Fruit fly (Drosophila melanogaster) whole organism, prepupa: ENCODE data around the gene CG6834.
A peak's percentile ranks its signal among the peaks of the same experiment; 100 is the strongest.

ENCODE experiments used
- Blimp-1 ChIP-seq: fragments of 200-800 bp; sonication (Bioruptor generic); optimal IDR thresholded peaks from 3 replicates; lab custom pipeline; 2017; ENCODE audit warnings: missing biosample characterization, missing genetic modification characterization, mild to moderate bottlenecking, moderate library complexity, missing genetic modification reagents
- CG10631 ChIP-seq: fragments of 200-800 bp; sonication (Bioruptor generic); optimal IDR thresholded peaks from 2 replicates; lab custom pipeline; 2016; ENCODE audit warnings: missing biosample characterization, missing genetic modification characterization
- CG11294 ChIP-seq: fragments of 200-800 bp; sonication (Bioruptor generic); IDR thresholded peaks from 2 replicates; pipeline ENCODE4 v1.3.6; 2022; ENCODE audit warnings: missing biosample characterization, missing genetic modification characterization
- CG11762 ChIP-seq: fragments of 200-800 bp; sonication (Bioruptor generic); optimal IDR thresholded peaks from 3 replicates; lab custom pipeline; 2016; ENCODE audit warnings: missing biosample characterization, missing genetic modification characterization; ENCODE audit not compliant: insufficient read depth
- CG11902 ChIP-seq: fragments of 200-800 bp; sonication (Bioruptor generic); optimal IDR thresholded peaks from 3 replicates; lab custom pipeline; 2016; ENCODE audit warnings: missing biosample characterization, missing genetic modification characterization
- CG15336 ChIP-seq: fragments of 200-800 bp; sonication (Bioruptor generic); IDR thresholded peaks from 2 replicates; pipeline ENCODE4 v1.3.6; 2022; ENCODE audit warnings: missing biosample characterization, missing genetic modification characterization
- CG1621 ChIP-seq: fragments of 200-800 bp; sonication (Bioruptor generic); optimal IDR thresholded peaks from 3 replicates; lab custom pipeline; 2018; ENCODE audit warnings: missing biosample characterization, mild to moderate bottlenecking, missing genetic modification characterization
- CG16779 ChIP-seq: fragments of 200-800 bp; sonication (Bioruptor generic); optimal IDR thresholded peaks from 3 replicates; lab custom pipeline; 2017; ENCODE audit warnings: missing biosample characterization, mild to moderate bottlenecking, missing genetic modification characterization
- CG3032 ChIP-seq: fragments of 200-800 bp; optimal IDR thresholded peaks from 2 replicates; lab custom pipeline; 2019; ENCODE audit warnings: missing biosample characterization, mild to moderate bottlenecking, missing genetic modification characterization, moderate library complexity
- CG31627 ChIP-seq: fragments of 200-800 bp; sonication (Bioruptor generic); optimal IDR thresholded peaks from 3 replicates; lab custom pipeline; 2016; ENCODE audit warnings: missing biosample characterization, missing genetic modification characterization
- CG32006 ChIP-seq: fragments of 200-800 bp; sonication (Bioruptor generic); optimal IDR thresholded peaks from 3 replicates; lab custom pipeline; 2017; ENCODE audit warnings: missing biosample characterization, mild to moderate bottlenecking, missing genetic modification characterization
- CG34406 ChIP-seq: fragments of 200-800 bp; sonication (Bioruptor generic); optimal IDR thresholded peaks from 3 replicates; lab custom pipeline; 2016; ENCODE audit warnings: missing biosample characterization, missing genetic modification characterization
- CG3919 ChIP-seq: fragments of 200-800 bp; sonication (Bioruptor generic); optimal IDR thresholded peaks from 3 replicates; lab custom pipeline; 2016; ENCODE audit warnings: missing biosample characterization, missing genetic modification characterization
- CG6163 ChIP-seq: fragments of 200-800 bp; sonication (Bioruptor generic); IDR thresholded peaks from 3 replicates; pipeline ENCODE4 v1.3.6; 2022; ENCODE audit warnings: missing biosample characterization, missing genetic modification characterization
- CG6276 ChIP-seq: fragments of 200-800 bp; sonication (Bioruptor generic); optimal IDR thresholded peaks from 2 replicates; lab custom pipeline; 2017; ENCODE audit warnings: missing biosample characterization, mild to moderate bottlenecking, missing genetic modification characterization
- CG6808 ChIP-seq: fragments of 200-800 bp; sonication (Bioruptor generic); optimal IDR thresholded peaks from 3 replicates; lab custom pipeline; 2017; ENCODE audit warnings: missing biosample characterization, missing genetic modification characterization, mild to moderate bottlenecking, moderate library complexity, missing genetic modification reagents
- CG6854 ChIP-seq: fragments of 200-800 bp; sonication (Bioruptor generic); optimal IDR thresholded peaks from 2 replicates; lab custom pipeline; 2017; ENCODE audit warnings: missing biosample characterization, mild to moderate bottlenecking, missing genetic modification characterization
- CG7368 ChIP-seq: fragments of 200-800 bp; sonication (Bioruptor generic); optimal IDR thresholded peaks from 3 replicates; lab custom pipeline; 2016; ENCODE audit warnings: missing biosample characterization, missing genetic modification characterization
- CG8119 ChIP-seq: fragments of 200-800 bp; sonication (Bioruptor generic); IDR thresholded peaks from 3 replicates; pipeline ENCODE4 v1.3.6; 2022; ENCODE audit warnings: missing biosample characterization, missing genetic modification characterization
- CG8632 ChIP-seq: fragments of 200-800 bp; sonication (Bioruptor generic); optimal IDR thresholded peaks from 3 replicates; lab custom pipeline; 2016; ENCODE audit warnings: missing biosample characterization, missing genetic modification characterization
- CG9139 ChIP-seq: fragments of 200-800 bp; sonication (Bioruptor generic); optimal IDR thresholded peaks from 3 replicates; lab custom pipeline; 2017; ENCODE audit warnings: missing biosample characterization, mild to moderate bottlenecking, missing genetic modification characterization
- Eip75B ChIP-seq: fragments of 200-800 bp; sonication (Bioruptor generic); optimal IDR thresholded peaks from 3 replicates; lab custom pipeline; 2016; ENCODE audit warnings: missing biosample characterization, missing genetic modification characterization
- Eip78C ChIP-seq: fragments of 200-800 bp; sonication (Bioruptor generic); peaks from one replicate; lab custom pipeline; 2016; ENCODE audit warnings: missing biosample characterization, missing genetic modification characterization
- Ets21C ChIP-seq: fragments of 200-800 bp; sonication (Bioruptor generic); optimal IDR thresholded peaks from 3 replicates; lab custom pipeline; 2016; ENCODE audit warnings: missing biosample characterization, missing genetic modification characterization
- Ets96B ChIP-seq: fragments of 200-800 bp; optimal IDR thresholded peaks from 2 replicates; lab custom pipeline; 2019; ENCODE audit warnings: missing biosample characterization, mild to moderate bottlenecking, missing genetic modification characterization, moderate library complexity
- Gug ChIP-seq: fragments of 200-800 bp; sonication (Bioruptor generic); IDR thresholded peaks from 2 replicates; pipeline ENCODE4 v1.3.6; 2022; ENCODE audit warnings: missing biosample characterization, missing genetic modification characterization
- Hr38 ChIP-seq: sonication (Bioruptor generic); optimal IDR thresholded peaks from 2 replicates; lab custom pipeline; 2016; ENCODE audit warnings: missing biosample characterization, missing genetic modification characterization
- Hr4 ChIP-seq: fragments of 200-800 bp; sonication (Bioruptor generic); optimal IDR thresholded peaks from 3 replicates; lab custom pipeline; 2016; ENCODE audit warnings: missing biosample characterization, missing genetic modification characterization
- Met ChIP-seq: fragments of 200-800 bp; sonication (Bioruptor generic); optimal IDR thresholded peaks from 3 replicates; lab custom pipeline; 2016; ENCODE audit warnings: missing biosample characterization, missing genetic modification characterization
- OdsH ChIP-seq: fragments of 200-800 bp; sonication (Bioruptor generic); optimal IDR thresholded peaks from 3 replicates; lab custom pipeline; 2016; ENCODE audit warnings: missing biosample characterization, missing genetic modification characterization
- Smox ChIP-seq: fragments of 200-800 bp; sonication (Bioruptor generic); optimal IDR thresholded peaks from 3 replicates; lab custom pipeline; 2016; ENCODE audit warnings: missing biosample characterization, missing genetic modification characterization
- Sox102F ChIP-seq: fragments of 200-800 bp; sonication (Bioruptor generic); optimal IDR thresholded peaks from 2 replicates; lab custom pipeline; 2016; ENCODE audit warnings: missing biosample characterization, mild to moderate bottlenecking, missing genetic modification characterization
- Sox14 ChIP-seq: fragments of 200-800 bp; sonication (Bioruptor generic); optimal IDR thresholded peaks from 3 replicates; lab custom pipeline; 2016; ENCODE audit warnings: missing biosample characterization, missing genetic modification characterization
- Sox15 ChIP-seq: fragments of 200-800 bp; sonication (Bioruptor generic); optimal IDR thresholded peaks from 3 replicates; lab custom pipeline; 2016; ENCODE audit warnings: missing biosample characterization, missing genetic modification characterization
- achi ChIP-seq: fragments of 200-800 bp; sonication (Bioruptor generic); optimal IDR thresholded peaks from 3 replicates; lab custom pipeline; 2016; ENCODE audit warnings: missing biosample characterization, missing genetic modification characterization
- acj6 ChIP-seq: fragments of 200-800 bp; sonication (Bioruptor generic); optimal IDR thresholded peaks from 3 replicates; lab custom pipeline; 2016; ENCODE audit warnings: missing biosample characterization, missing genetic modification characterization
- cyc ChIP-seq: fragments of 200-800 bp; sonication (Bioruptor generic); optimal IDR thresholded peaks from 3 replicates; lab custom pipeline; 2016; ENCODE audit warnings: missing biosample characterization, missing genetic modification characterization
- dac ChIP-seq: fragments of 200-800 bp; sonication (Bioruptor generic); optimal IDR thresholded peaks from 2 replicates; lab custom pipeline; 2017; ENCODE audit warnings: missing biosample characterization, mild to moderate bottlenecking, missing genetic modification characterization
- dsx ChIP-seq: fragments of 200-800 bp; optimal IDR thresholded peaks from 3 replicates; lab custom pipeline; 2019; ENCODE audit warnings: missing biosample characterization, mild to moderate bottlenecking, missing genetic modification characterization, moderate library complexity; ENCODE audit not compliant: poor library complexity, severe bottlenecking
- eg ChIP-seq: fragments of 200-800 bp; sonication (Bioruptor generic); IDR thresholded peaks from 3 replicates; pipeline ENCODE4 v1.3.6; 2022; ENCODE audit warnings: missing biosample characterization, missing genetic modification characterization
- esn ChIP-seq: fragments of 200-800 bp; sonication (Bioruptor generic); optimal IDR thresholded peaks from 2 replicates; lab custom pipeline; 2016; ENCODE audit warnings: missing biosample characterization, mild to moderate bottlenecking, missing genetic modification characterization, moderate library complexity
- fd59A ChIP-seq: fragments of 200-800 bp; sonication (Bioruptor generic); optimal IDR thresholded peaks from 2 replicates; lab custom pipeline; 2017; ENCODE audit warnings: missing biosample characterization, mild to moderate bottlenecking, missing genetic modification characterization, missing genetic modification reagents
- fd85E ChIP-seq: fragments of 200-800 bp; sonication (Bioruptor generic); optimal IDR thresholded peaks from 3 replicates; lab custom pipeline; 2016; ENCODE audit warnings: missing biosample characterization, missing genetic modification characterization
- fkh ChIP-seq: fragments of 200-800 bp; sonication (Bioruptor generic); optimal IDR thresholded peaks from 3 replicates; lab custom pipeline; 2017; ENCODE audit warnings: missing biosample characterization, mild to moderate bottlenecking, missing genetic modification characterization, moderate library complexity
- lz ChIP-seq: fragments of 200-800 bp; sonication (Bioruptor generic); optimal IDR thresholded peaks from 3 replicates; lab custom pipeline; 2016; ENCODE audit warnings: missing biosample characterization, missing genetic modification characterization
- net ChIP-seq: fragments of 200-800 bp; sonication (Bioruptor generic); optimal IDR thresholded peaks from 3 replicates; lab custom pipeline; 2016; ENCODE audit warnings: missing biosample characterization, missing genetic modification characterization
- pdm3 ChIP-seq: fragments of 200-800 bp; sonication (Bioruptor generic); optimal IDR thresholded peaks from 3 replicates; lab custom pipeline; 2016; ENCODE audit warnings: missing biosample characterization, missing genetic modification characterization
- salr ChIP-seq, 2 experiments: fragments of 200-800 bp; sonication (Bioruptor generic); optimal IDR thresholded peaks; 3 replicates each; lab custom pipeline; 2016 to 2018; ENCODE audit warnings: missing biosample characterization in 2 of 2, missing genetic modification characterization in 2 of 2, mild to moderate bottlenecking in 1 of 2
- spab ChIP-seq: fragments of 200-800 bp; sonication (Bioruptor generic); optimal IDR thresholded peaks from 2 replicates; lab custom pipeline; 2017; ENCODE audit warnings: missing biosample characterization, mild to moderate bottlenecking, missing genetic modification characterization, missing genetic modification reagents
- ss ChIP-seq, 2 experiments: fragments of 200-800 bp; sonication (Bioruptor generic); optimal IDR thresholded peaks; 2 replicates in 1 of 2; 3 replicates in 1 of 2; lab custom pipeline; 2017 to 2018; ENCODE audit warnings: mild to moderate bottlenecking in 2 of 2, missing biosample characterization in 2 of 2, missing genetic modification characterization in 2 of 2, moderate library complexity in 1 of 2
- svp ChIP-seq: fragments of 200-800 bp; sonication (Bioruptor generic); peaks from one replicate; lab custom pipeline; 2016; ENCODE audit warnings: missing biosample characterization, missing genetic modification characterization
- topi ChIP-seq: fragments of 200-800 bp; sonication (Bioruptor generic); optimal IDR thresholded peaks from 3 replicates; lab custom pipeline; 2016; ENCODE audit warnings: missing biosample characterization, missing genetic modification characterization
- vri ChIP-seq: fragments of 200-800 bp; sonication (Bioruptor generic); optimal IDR thresholded peaks from 3 replicates; lab custom pipeline; 2016; ENCODE audit warnings: missing biosample characterization, mild to moderate bottlenecking, missing genetic modification characterization

The CG6834 gene

dm6 chr3R:11646826-11647225, 41.1 kb downstream of the CG6834 start:
- no peak for TF ChIP-seq cyc (GFP tag; lab: Kevin White, UChicago)
- TF ChIP-seq CG7368 (GFP tag; lab: Kevin White, UChicago): peak; percentile 39
- TF ChIP-seq CG34406 (GFP tag; lab: Kevin White, UChicago): no peak
- peak; percentile 94 to 97 for TF ChIP-seq ss (GFP tag; optimal IDR thresholded peaks at IDR 0.05; lab: Kevin White, UChicago)
- no peak for TF ChIP-seq Ets21C (GFP tag; lab: Kevin White, UChicago)
- TF ChIP-seq pdm3: no peak
- TF ChIP-seq CG31627: no peak
- no peak for TF ChIP-seq CG11902 (GFP tag; lab: Kevin White, UChicago)
- peak; percentile 82 for TF ChIP-seq Eip78C (GFP tag; lab: Kevin White, UChicago)
- TF ChIP-seq CG9139: peak; percentile 92
- peak; percentile 92 for TF ChIP-seq CG6808 (GFP tag; lab: Kevin White, UChicago)
- peak; percentile 78 for TF ChIP-seq CG6854
- TF ChIP-seq CG3919 (GFP tag; lab: Kevin White, UChicago): peak; percentile 27
- peak; percentile 52 for TF ChIP-seq dsx
- peak; percentile 82 for TF ChIP-seq CG16779 (tag; lab: Kevin White, UChicago)
- no peak for TF ChIP-seq fkh (GFP tag; lab: Kevin White, UChicago)
- peak; percentile 74; the same call in 1 of the 2 replicates for TF ChIP-seq CG15336 (GFP tag; lab: Robert Waterston, UW)
- TF ChIP-seq Gug (GFP tag; lab: Robert Waterston, UW): no peak
- TF ChIP-seq esn (GFP tag; lab: Kevin White, UChicago): peak; percentile 12
- TF ChIP-seq CG8632: peak; percentile 6
- peak; percentile 27 for TF ChIP-seq CG11762 (GFP tag; lab: Kevin White, UChicago)
- no peak for TF ChIP-seq lz (GFP tag; lab: Kevin White, UChicago)
- TF ChIP-seq fd59A (GFP tag; lab: Kevin White, UChicago): no peak
- peak; percentile 58 for TF ChIP-seq vri (GFP tag; lab: Kevin White, UChicago)
- no peak for TF ChIP-seq salr (GFP tag; optimal IDR thresholded peaks at IDR 0.05; lab: Kevin White, UChicago)
- TF ChIP-seq CG6163 (GFP tag; lab: Robert Waterston, UW): peak; percentile 85
- TF ChIP-seq Blimp-1: peak; percentile 20
- TF ChIP-seq CG32006 (GFP tag; lab: Kevin White, UChicago): no peak
- no peak for TF ChIP-seq Hr4 (GFP tag; lab: Kevin White, UChicago)
- TF ChIP-seq CG8119 (GFP tag; lab: Robert Waterston, UW): peak; percentile 76
- TF ChIP-seq Hr38: no peak
- TF ChIP-seq topi (GFP tag; lab: Kevin White, UChicago): peak; percentile 29
- no peak for TF ChIP-seq CG10631 (GFP tag; lab: Kevin White, UChicago)
- TF ChIP-seq spab (GFP tag; lab: Kevin White, UChicago): peak; percentile 78
- TF ChIP-seq Ets96B (tag; lab: Kevin White, UChicago): peak; percentile 42
- TF ChIP-seq net (GFP tag; lab: Kevin White, UChicago): peak; percentile 62
- TF ChIP-seq Eip75B (GFP tag; lab: Kevin White, UChicago): peak; percentile 49
- peak; percentile 25 for TF ChIP-seq Sox102F
- peak; percentile 47 for TF ChIP-seq CG3032 (tag; lab: Kevin White, UChicago)
- TF ChIP-seq CG11294 (GFP tag; lab: Robert Waterston, UW): no peak; the same call in 1 of the 2 replicates
- TF ChIP-seq Sox15: no peak
- TF ChIP-seq dac: no peak
- TF ChIP-seq achi: peak; percentile 18
- TF ChIP-seq acj6 (GFP tag; lab: Kevin White, UChicago): no peak
- TF ChIP-seq svp: peak; percentile 65
- peak; percentile 71 for TF ChIP-seq CG1621 (tag; lab: Kevin White, UChicago)
- no peak for TF ChIP-seq Met (GFP tag; lab: Kevin White, UChicago)
- TF ChIP-seq fd85E: peak; percentile 22
- no peak for TF ChIP-seq OdsH
- TF ChIP-seq eg: peak; percentile 87
- peak; percentile 80 for TF ChIP-seq CG6276 (GFP tag; lab: Kevin White, UChicago)
- TF ChIP-seq Smox (GFP tag; lab: Kevin White, UChicago): no peak
- TF ChIP-seq Sox14 (GFP tag; lab: Kevin White, UChicago): peak; percentile 9
